Worm (Caenorhabditis elegans) whole organism, L4/young adult: ENCODE measurements around the gene best-23.

Experiments used
- dao-5 ChIP-seq: sonication (generic microtip); optimal IDR thresholded peaks from 2 replicates; lab custom pipeline; 2016; ENCODE audit warnings: missing genotype, missing genetic modification characterization, moderate library complexity, missing compliant biosample characterization
- him-1 ChIP-seq: sonication (generic microtip); optimal IDR thresholded peaks from 2 replicates; lab custom pipeline; 2016; ENCODE audit warnings: missing genotype, missing genetic modification reagents, missing genetic modification characterization, missing compliant biosample characterization

- TF ChIP-seq him-1 (tag; lab: Kevin White, UChicago): no peak
- no peak for TF ChIP-seq dao-5 (tag; lab: Kevin White, UChicago)
Observed at ce11 chrII:7870062-7870461, 37.3 kb downstream of the best-23 start, which contains the start of gene ztf-17.
